Worm (Caenorhabditis elegans): ENCODE measurements around the gene pkc-1.

- TF ChIP-seq peb-1 (tag; optimal IDR thresholded peaks at IDR 0.05) (peak; percentile 39), aly-2 (tag; optimal IDR thresholded peaks at IDR 0.05) (no peak), R02D3.7 (tag; optimal IDR thresholded peaks at IDR 0.05) (peak; percentile 1), nhr-23 (tag; optimal IDR thresholded peaks at IDR 0.05) (no peak), ztf-1 (GFP tag; conservative IDR thresholded peaks at IDR 0.05) (no peak), elt-1 (tag; optimal IDR thresholded peaks at IDR 0.05) (no peak), unc-39 (tag; optimal IDR thresholded peaks at IDR 0.05) (no peak)
Observed at ce11 chrV:12001747-12002456, 30.1 kb downstream of the pkc-1 start, which contains the start of gene gcy-33.

All from whole organism, L2 larva.